Worm (Caenorhabditis elegans): ENCODE measurements around the gene dod-20.

DNA sequence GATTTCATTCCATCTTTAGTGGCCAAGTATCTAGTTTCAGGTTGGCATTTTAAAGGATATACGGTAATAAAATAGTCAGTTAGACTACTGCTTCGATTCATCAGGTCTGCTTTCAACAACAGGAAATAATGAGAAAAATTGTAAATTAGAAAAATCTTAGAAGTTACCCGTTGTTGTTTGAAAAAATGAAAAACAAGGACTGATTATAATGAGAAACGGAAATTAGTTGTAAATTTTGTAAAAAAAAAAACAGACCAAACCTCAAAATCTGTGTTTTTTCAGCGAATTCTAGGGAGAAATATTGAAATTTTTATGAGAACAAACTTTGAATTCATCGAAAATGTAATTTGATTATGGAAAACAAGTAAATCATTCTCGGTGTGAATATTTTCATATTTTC, 19.2 kb upstream of the dod-20 start, which contains the start of gene srh-62:
- no peak for TF ChIP-seq nhr-77 (tag; optimal IDR thresholded peaks at IDR 0.05)
- TF ChIP-seq elt-2 (tag; optimal IDR thresholded peaks at IDR 0.05) = no peak
- TF ChIP-seq nhr-237 (tag; optimal IDR thresholded peaks at IDR 0.05) = no peak
- TF ChIP-seq fkh-10 (GFP tag; optimal IDR thresholded peaks at IDR 0.05) = no peak
- TF ChIP-seq fkh-2 (tag; optimal IDR thresholded peaks at IDR 0.05) = no peak
- no peak for TF ChIP-seq skn-1 (tag; optimal IDR thresholded peaks at IDR 0.05)
- TF ChIP-seq lin-39 (tag; optimal IDR thresholded peaks at IDR 0.05) = no peak
- TF ChIP-seq tbx-2 (tag; optimal IDR thresholded peaks at IDR 0.05) = no peak
- TF ChIP-seq egl-27 (tag; optimal IDR thresholded peaks at IDR 0.05) = no peak
- TF ChIP-seq ceh-82 (tag; optimal IDR thresholded peaks at IDR 0.05) = no peak
- TF ChIP-seq nhr-28 (tag; optimal IDR thresholded peaks at IDR 0.05) = no peak
